Worm (Caenorhabditis elegans) whole organism, L4/young adult: ENCODE data around the gene psa-3.

Source experiments
- W03F9.2 ChIP-seq: fragments of 150-350 bp; optimal IDR thresholded peaks from 2 replicates; lab custom pipeline; 2014; ENCODE audit warnings: missing biosample characterization, missing genetic modification characterization
- dao-5 ChIP-seq: sonication (generic microtip); optimal IDR thresholded peaks from 2 replicates; lab custom pipeline; 2016; ENCODE audit warnings: missing genotype, missing genetic modification characterization, moderate library complexity, missing compliant biosample characterization
- him-1 ChIP-seq: sonication (generic microtip); optimal IDR thresholded peaks from 2 replicates; lab custom pipeline; 2016; ENCODE audit warnings: missing genotype, missing genetic modification reagents, missing genetic modification characterization, missing compliant biosample characterization

psa-3 gene

DNA sequence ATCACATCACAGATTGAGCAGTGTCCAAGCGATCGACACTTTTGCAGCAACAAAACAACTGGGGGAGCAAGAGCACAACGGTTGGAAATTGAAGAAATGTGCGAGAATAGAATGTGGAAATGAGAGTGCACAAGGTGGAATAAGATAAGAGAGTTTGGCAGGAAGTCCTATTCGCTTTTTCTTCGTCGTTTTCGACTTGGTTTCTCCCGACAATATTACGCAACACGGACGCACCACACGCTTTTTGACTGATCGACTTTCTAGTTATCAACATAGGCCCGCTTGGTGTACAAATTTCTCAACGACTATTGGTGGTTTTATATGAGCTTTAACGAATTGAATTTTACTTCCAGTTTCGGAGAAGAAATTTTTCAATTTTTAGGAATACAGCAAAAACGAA, 24.8 kb upstream of the psa-3 start:
- no peak for TF ChIP-seq W03F9.2
- TF ChIP-seq him-1 (tag; lab: Kevin White, UChicago): no peak
- no peak for TF ChIP-seq dao-5

DNA sequence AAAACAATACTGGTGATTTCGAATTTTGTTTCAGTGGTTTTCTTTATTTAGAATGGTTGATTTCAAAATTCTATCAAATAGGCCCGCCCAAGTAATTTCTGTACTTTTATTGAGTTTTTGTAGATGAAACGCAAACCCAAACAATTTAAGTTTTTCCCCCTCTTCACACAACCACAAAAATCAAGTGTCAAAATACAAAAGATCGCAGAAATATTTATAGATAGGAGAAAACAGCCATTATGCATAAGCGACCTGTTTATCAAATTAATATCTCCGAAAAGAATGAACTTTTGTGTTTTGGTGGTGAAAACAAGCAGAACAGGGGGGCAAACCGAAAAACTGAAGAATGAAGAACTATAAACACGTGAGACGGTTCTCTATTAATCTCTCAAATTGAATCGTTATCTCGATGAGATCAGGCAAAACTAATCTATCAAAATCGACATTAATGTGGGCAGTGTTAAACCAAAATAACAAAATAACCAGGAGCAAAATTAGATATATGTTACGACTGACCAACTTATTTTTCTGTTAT, 23.6 kb upstream of the psa-3 start:
- TF ChIP-seq dao-5 (no peak), him-1 (tag; lab: Kevin White, UChicago) (no peak), W03F9.2 (no peak)

DNA sequence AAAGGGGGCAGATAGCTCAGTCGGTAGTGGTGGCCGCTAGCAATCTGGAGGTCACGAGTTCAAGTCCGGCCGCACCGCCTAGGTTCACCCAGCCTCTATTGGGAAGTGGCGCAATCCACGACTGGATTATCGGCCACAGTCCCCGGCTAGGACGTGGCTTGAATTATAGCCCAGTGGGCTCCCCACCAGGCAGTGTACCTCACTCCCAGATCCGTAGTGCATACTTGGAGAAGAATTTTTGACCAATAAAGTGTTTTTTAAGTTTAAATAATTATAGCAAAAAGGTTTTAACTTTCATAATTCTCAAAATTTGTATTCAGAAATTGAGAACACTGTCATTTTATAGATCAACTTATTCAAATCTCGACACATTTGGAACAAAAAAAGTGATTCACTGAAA, 22.4 kb upstream of the psa-3 start:
- no peak for TF ChIP-seq dao-5
- no peak for TF ChIP-seq W03F9.2
- no peak for TF ChIP-seq him-1 (tag; lab: Kevin White, UChicago)

DNA sequence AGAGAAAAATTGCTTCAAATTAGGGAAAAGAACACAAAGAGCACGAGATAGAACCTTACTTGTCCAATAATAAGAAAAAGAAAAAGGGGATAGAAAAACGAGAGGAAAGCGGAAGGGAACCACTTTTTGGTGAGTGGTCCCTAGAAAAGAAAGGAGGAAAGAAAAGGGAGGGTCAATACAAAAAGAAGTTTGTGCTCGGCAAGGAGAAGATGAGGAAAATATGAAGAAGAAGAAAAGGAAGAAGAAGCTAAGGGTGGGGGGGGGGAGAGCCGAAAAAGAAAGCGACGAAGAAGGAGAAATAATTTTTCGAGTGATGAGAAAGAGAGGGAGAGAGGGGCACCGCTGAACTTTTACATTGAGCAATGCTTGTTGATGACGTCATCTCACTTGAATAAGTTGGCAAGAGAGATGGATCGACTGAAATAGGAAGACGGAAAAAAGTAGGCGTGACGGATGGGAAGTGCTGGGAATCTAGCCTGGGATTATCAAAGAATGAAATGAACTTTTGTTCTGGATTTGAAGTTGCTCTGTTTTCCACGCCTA, 21.9 kb upstream of the psa-3 start:
- TF ChIP-seq dao-5: no peak
- peak; percentile 71 for TF ChIP-seq him-1 (tag; lab: Kevin White, UChicago)

DNA sequence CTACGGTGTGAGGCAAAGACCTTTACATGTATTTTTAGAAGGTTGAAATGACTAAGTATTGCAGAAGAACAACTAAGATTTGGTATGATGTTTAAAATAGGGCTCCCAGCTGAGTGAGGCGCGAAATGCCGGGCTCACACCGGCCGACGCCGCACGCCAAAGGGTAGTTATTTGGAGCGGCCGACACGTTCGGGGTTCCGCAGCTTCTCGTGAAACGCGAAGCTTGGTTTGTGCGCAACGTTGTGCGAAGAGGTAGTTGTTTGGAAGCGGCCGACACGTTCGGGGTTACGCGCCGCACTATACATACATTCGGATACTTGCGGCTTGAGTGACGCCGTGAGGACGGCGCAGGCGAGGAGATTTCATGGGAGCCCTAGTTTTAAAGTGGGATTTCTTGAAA, 19.5 kb upstream of the psa-3 start:
- TF ChIP-seq dao-5: no peak

DNA sequence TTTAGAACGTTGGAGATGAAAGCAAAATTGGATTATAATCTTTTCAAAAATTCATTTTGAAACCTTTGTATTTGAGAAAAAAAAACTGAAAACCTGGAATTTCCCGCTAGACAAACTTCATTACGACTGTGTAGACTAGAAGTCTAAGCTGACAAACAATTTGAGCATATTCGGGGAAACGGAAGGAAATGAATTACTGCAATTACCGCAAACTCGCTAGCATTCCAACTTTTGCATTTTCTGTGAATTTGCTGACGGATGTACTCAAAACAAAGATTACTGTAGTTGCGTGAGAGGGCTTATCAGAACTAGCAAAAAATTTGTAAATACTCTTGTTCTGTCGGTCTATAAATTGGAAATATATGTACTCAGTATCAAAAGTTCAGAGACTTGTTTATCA, 17.9 kb upstream of the psa-3 start:
- TF ChIP-seq him-1 (tag; lab: Kevin White, UChicago) (no peak), dao-5 (no peak), W03F9.2 (no peak)

DNA sequence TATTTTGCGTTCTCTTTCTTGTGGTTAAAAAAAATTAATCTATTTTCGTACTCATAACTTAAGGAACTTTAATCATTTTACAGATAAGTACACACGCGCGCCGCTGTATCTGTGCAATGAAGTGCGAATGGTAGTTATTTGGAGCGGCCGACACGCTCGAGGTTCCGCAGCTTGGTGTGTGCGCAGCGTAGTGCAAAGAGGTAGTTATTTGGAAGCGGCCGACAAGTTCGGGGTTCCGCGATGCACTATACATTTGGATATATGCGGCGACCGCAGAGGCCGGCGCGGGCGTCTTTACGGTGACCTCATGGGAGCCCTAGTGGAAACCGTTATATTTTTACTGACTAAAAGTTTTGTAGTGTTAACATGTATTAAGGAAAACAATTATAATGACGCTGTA, 15.1 kb upstream of the psa-3 start:
- TF ChIP-seq W03F9.2 (no peak), dao-5 (no peak), him-1 (tag; lab: Kevin White, UChicago) (no peak)

DNA sequence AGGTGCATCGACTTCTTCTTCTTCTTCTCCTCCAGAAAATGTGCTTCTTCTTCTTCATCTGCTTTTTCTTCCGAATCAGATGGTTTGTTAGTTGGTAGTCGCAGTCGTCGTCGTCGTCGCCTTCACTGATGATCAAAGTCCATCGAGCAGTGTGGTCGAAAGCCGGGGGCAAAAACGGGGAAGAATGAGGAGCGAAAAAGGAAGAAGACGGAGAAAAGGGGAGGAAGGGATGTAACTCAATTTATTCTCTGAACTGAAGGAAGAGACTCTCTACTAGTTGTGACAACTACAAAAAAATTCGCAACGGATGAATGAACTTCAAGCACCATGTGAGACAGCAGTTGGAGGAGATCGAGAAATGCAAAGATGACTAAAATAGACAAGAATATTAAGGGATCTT, 12.0 kb upstream of the psa-3 start:
- TF ChIP-seq W03F9.2: no peak
- peak; percentile 46 for TF ChIP-seq him-1 (tag; lab: Kevin White, UChicago)

DNA sequence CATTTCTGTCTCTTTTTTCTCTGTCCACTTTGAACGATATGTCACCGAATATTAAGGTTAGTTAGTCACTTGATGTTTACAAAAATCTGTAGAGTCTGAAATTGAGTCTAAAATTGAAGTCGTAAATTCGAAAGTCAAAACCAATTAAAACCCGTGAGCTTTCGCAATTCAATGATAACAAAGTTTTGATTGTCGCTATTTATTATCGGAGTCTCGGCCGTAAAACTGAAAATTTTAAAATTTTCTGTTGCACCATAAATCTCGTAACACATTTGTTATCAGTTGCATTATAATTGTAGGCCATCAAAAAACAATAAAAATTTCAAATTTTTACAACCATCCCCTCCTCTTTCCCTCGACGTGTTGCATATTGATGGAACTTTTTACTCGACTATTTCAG, 846 bp downstream of the psa-3 start:
- TF ChIP-seq W03F9.2 (no peak), him-1 (tag; lab: Kevin White, UChicago) (no peak), dao-5 (no peak)

DNA sequence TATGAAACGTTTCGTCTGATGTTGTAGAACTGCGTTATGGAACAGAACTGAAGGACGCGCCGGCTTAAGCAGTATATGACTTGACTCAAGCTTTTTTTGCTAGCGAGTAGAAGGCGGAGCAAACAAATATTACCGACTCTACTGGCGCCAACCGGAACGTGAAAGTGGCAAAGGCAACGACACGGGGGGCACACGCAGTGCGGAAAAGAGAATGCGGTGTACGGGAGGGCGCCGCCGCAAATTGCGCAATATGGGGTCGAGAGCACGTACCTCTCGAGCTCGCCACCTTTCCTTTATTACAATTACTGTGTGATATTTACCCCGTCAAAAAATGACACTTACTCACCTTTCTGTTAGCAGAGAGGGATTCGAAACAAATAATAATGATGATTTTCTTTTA, 7.5 kb downstream of the psa-3 start, which contains the start of gene pqn-36:
TSS of gene pqn-36 (minus strand) at position 268 of the 400 bp plus-strand sequence.
- TF ChIP-seq W03F9.2 (no peak), him-1 (tag; lab: Kevin White, UChicago) (no peak)

DNA sequence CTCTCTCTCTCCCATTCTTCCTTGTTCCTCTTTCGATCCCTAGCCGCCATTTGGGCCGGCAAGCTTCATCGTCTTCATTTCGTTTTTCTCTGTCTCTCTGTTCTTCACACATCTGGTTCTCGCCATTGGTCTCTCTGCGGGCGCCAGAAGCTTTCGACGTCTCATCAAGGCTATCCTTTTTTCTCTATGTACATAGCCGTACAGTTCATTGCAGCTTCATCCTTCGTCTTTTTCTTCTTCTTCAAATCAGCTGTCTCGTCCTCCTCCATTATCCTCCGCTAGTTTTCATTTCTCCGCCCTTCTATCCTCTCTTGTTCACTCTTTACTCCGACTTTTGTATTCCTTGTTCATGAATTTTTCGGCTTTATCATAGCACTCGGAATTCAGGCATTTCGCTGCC, 12.9 kb downstream of the psa-3 start, which contains the start of gene F39D8.3:
TSS of gene F39D8.3 (plus strand) at position 301 of the 400 bp plus-strand sequence.
- no peak for TF ChIP-seq W03F9.2
- no peak for TF ChIP-seq him-1 (tag; lab: Kevin White, UChicago)
- no peak for TF ChIP-seq dao-5

DNA sequence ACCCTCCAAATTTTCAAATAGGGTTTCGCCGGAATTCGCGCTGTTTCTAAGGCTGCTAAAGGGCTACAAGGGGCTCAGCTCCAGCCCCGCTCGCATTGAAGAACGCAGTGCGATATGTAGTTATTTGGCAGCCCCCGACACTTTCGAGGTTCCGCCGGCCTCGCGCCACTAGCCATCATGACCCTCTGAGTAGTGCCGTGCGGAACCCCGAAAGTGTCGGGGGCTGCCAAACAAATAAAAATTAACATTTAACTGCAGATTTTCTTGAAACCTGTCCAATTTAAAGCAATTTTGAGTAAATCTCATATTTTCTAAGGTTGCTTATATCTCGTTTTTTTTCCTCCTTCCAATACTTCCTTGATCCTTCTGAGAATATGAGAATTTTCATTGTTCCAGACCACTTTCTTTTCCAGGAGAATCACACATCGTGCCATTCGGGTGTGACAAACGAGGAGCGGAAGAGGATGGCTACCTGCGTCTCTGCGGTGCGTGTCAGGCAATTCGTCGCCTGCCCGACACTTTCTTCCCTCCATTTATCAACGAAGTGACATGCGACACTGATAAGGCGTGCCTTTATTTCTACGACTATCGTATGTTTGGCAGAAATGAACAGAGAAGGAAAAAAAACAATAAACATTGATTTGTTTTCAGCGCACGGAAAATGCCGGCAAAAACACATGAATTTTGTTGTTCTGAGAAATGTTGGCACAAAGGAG, 16.1 kb downstream of the psa-3 start:
- TF ChIP-seq dao-5 (no peak), W03F9.2 (no peak), him-1 (tag; lab: Kevin White, UChicago) (no peak)

DNA sequence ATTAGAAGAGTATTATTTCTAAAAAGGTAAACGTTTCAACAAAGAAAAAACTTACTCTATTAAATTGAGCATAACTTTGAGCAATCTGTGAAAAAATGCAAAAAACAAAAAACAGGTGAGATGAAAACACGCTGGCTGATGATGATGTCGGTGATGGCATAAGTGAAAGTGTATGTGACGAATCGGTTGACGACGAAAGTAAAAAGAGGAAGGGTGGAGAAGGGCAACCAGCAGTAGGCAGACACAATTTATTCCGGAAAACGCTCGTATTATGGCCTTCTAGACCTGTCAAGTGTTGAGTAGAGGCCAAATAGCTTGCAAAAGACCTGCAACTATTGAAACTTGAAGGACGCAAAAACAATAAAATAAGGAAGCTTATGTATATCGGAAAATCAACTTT, 20.2 kb downstream of the psa-3 start, which contains the start of gene nas-13:
TSS of gene nas-13 (minus strand) at position 323 of the 400 bp plus-strand sequence.
- TF ChIP-seq W03F9.2: no peak
- no peak for TF ChIP-seq him-1 (tag; lab: Kevin White, UChicago)
- TF ChIP-seq dao-5: no peak

DNA sequence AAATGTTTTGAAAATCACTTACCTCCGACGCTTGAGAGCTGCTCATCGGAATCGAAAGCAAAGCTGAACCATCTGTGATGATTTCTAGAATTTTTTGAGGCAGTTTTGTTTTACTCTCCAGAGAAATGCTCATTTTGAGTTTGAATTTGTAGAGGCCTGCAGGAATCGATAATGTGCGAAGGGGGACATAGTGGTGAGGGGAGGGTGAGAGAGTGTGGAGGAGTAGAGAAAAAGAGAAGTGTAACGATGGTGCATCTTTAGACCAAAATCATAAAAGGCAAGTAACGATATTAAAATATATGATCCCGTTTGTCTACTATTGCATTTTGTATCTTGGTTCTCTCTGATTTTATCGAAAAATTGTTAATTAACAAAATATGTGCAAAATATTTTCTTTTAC, 23.3 kb downstream of the psa-3 start, which contains the start of gene blos-8:
TSS of gene blos-8 (minus strand) at position 216 of the 400 bp plus-strand sequence.
- no peak for TF ChIP-seq him-1 (tag; lab: Kevin White, UChicago)
- no peak for TF ChIP-seq dao-5
- no peak for TF ChIP-seq W03F9.2

DNA sequence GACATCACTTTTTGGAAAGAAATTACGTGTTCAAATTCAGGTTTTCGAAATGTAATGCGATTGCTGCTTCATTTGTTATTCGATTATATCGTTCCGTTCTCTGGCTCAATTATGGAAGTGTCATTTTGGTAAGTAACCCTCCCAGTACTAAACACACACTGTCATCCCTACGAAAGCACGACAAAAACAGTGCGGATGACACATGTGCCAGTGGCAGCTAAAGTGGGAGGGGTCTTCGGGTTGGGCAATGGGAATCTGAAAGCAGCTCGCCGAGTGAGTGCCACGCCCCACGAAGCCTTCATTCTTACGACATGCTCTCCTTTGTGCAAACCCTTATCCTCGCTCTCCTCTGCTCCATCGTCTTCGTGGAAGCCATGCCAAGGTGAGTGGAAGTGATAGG, 25.8 kb downstream of the psa-3 start, which contains the start of gene flp-32:
TSS of gene flp-32 (plus strand) at position 301 of the 400 bp plus-strand sequence.
- no peak for TF ChIP-seq W03F9.2
- TF ChIP-seq him-1 (tag; lab: Kevin White, UChicago): no peak
- TF ChIP-seq dao-5: no peak
